Worm (Caenorhabditis elegans) whole organism, late embryonic: ENCODE results near the gene wapl-1.

Experiments
- C08G9.2 ChIP-seq: sonication (generic microtip); optimal IDR thresholded peaks from 2 replicates; lab custom pipeline; 2016; ENCODE audit warnings: mild to moderate bottlenecking, missing genetic modification characterization, moderate library complexity, missing compliant biosample characterization
- F13H6.1 ChIP-seq: sonication (generic microtip); optimal IDR thresholded peaks from 2 replicates; lab custom pipeline; 2016; ENCODE audit warnings: missing genetic modification characterization, missing compliant biosample characterization
- K09A11.1 ChIP-seq: sonication (generic microtip); optimal IDR thresholded peaks from 2 replicates; lab custom pipeline; 2017; ENCODE audit warnings: antibody characterized with exemption, mild to moderate bottlenecking, missing genetic modification characterization, missing compliant biosample characterization; ENCODE audit not compliant: insufficient read depth
- Y22D7AL.16 ChIP-seq: sonication (generic microtip); optimal IDR thresholded peaks from 2 replicates; lab custom pipeline; 2016; ENCODE audit warnings: missing genetic modification characterization, missing compliant biosample characterization
- ahr-1 ChIP-seq: sonication (generic microtip); optimal IDR thresholded peaks from 2 replicates; lab custom pipeline; 2016; ENCODE audit warnings: missing genetic modification characterization, missing compliant biosample characterization
- ama-1 ChIP-seq: fragments of 150-350 bp; optimal IDR thresholded peaks from 2 replicates; lab custom pipeline; 2014
- ceh-14 ChIP-seq: sonication (generic microtip); optimal IDR thresholded peaks from 2 replicates; lab custom pipeline; 2016; ENCODE audit warnings: missing genotype, missing genetic modification characterization, missing compliant biosample characterization
- ceh-18 ChIP-seq: sonication (generic microtip); optimal IDR thresholded peaks from 2 replicates; lab custom pipeline; 2016; ENCODE audit warnings: missing genetic modification characterization, missing compliant biosample characterization
- ceh-2 ChIP-seq: sonication (generic microtip); optimal IDR thresholded peaks from 2 replicates; lab custom pipeline; 2016; ENCODE audit warnings: missing genotype, missing genetic modification characterization, missing compliant biosample characterization
- ceh-22 ChIP-seq: sonication (generic microtip); optimal IDR thresholded peaks from 2 replicates; lab custom pipeline; 2017; ENCODE audit warnings: missing biosample characterization, missing genetic modification characterization
- ceh-24 ChIP-seq: sonication (generic microtip); optimal IDR thresholded peaks from 2 replicates; lab custom pipeline; 2016; ENCODE audit warnings: mild to moderate bottlenecking, missing genetic modification characterization, missing compliant biosample characterization
- ceh-30 ChIP-seq: fragments of 150-350 bp; optimal IDR thresholded peaks from 2 replicates; lab custom pipeline; 2014; ENCODE audit warnings: missing biosample characterization, missing genetic modification characterization
- ceh-31 ChIP-seq: sonication (generic microtip); optimal IDR thresholded peaks from 2 replicates; lab custom pipeline; 2016; ENCODE audit warnings: missing genetic modification characterization, missing compliant biosample characterization
- ceh-45 ChIP-seq: fragments of 200-800 bp; sonication (Bioruptor generic); IDR thresholded peaks from 2 replicates; pipeline ENCODE4 v1.3.6; 2022; ENCODE audit warnings: missing genetic modification reagents, missing genetic modification characterization, missing compliant biosample characterization
- ceh-48 ChIP-seq: sonication (generic microtip); optimal IDR thresholded peaks from 2 replicates; lab custom pipeline; 2016; ENCODE audit warnings: missing genetic modification characterization, inconsistent platforms, missing compliant biosample characterization
- ceh-6 ChIP-seq: fragments of 200-800 bp; sonication (Bioruptor generic); optimal IDR thresholded peaks from 2 replicates; lab custom pipeline; 2018; ENCODE audit warnings: mild to moderate bottlenecking, missing genetic modification characterization, missing compliant biosample characterization
- che-1 ChIP-seq: sonication (generic microtip); optimal IDR thresholded peaks from 2 replicates; lab custom pipeline; 2016; ENCODE audit warnings: mild to moderate bottlenecking, missing genetic modification characterization, missing compliant biosample characterization
- elt-2 ChIP-seq: sonication (generic microtip); optimal IDR thresholded peaks from 2 replicates; lab custom pipeline; 2016; ENCODE audit warnings: missing genetic modification reagents, missing genetic modification characterization, missing compliant biosample characterization
- ets-4 ChIP-seq: sonication (generic microtip); optimal IDR thresholded peaks from 2 replicates; lab custom pipeline; 2016; ENCODE audit warnings: missing genetic modification characterization, missing compliant biosample characterization
- fkh-6 ChIP-seq: sonication (generic microtip); optimal IDR thresholded peaks from 2 replicates; lab custom pipeline; 2016; ENCODE audit warnings: missing genetic modification characterization, missing compliant biosample characterization
- gmeb-2 ChIP-seq: sonication (generic microtip); optimal IDR thresholded peaks from 2 replicates; lab custom pipeline; 2016; ENCODE audit warnings: missing genetic modification characterization, inconsistent platforms, missing compliant biosample characterization
- lin-11 ChIP-seq: fragments of 200-800 bp; sonication (Bioruptor generic); optimal IDR thresholded peaks from 2 replicates; lab custom pipeline; 2018; ENCODE audit warnings: mild to moderate bottlenecking, missing genetic modification characterization, missing compliant biosample characterization
- nfya-1 ChIP-seq: sonication (generic microtip); optimal IDR thresholded peaks from 2 replicates; lab custom pipeline; 2017; ENCODE audit warnings: missing genetic modification characterization, mild to moderate bottlenecking, missing compliant biosample characterization, antibody characterized with exemption, moderate library complexity
- nhr-232 ChIP-seq: sonication (generic microtip); optimal IDR thresholded peaks from 2 replicates; lab custom pipeline; 2016; ENCODE audit warnings: missing genetic modification characterization, missing compliant biosample characterization
- pag-3 ChIP-seq: sonication (generic microtip); optimal IDR thresholded peaks from 2 replicates; lab custom pipeline; 2016; ENCODE audit warnings: missing compliant biosample characterization, missing genetic modification characterization, borderline replicate concordance
- pat-9 ChIP-seq: fragments of 200-800 bp; sonication (Bioruptor generic); optimal IDR thresholded peaks from 2 replicates; lab custom pipeline; 2018; ENCODE audit warnings: mild to moderate bottlenecking, missing genetic modification characterization, moderate library complexity, missing compliant biosample characterization
- pha-2 ChIP-seq: sonication (generic microtip); optimal IDR thresholded peaks from 2 replicates; lab custom pipeline; 2017; ENCODE audit warnings: mild to moderate bottlenecking, missing genetic modification characterization, missing compliant biosample characterization
- rnt-1 ChIP-seq: sonication (generic microtip); optimal IDR thresholded peaks from 2 replicates; lab custom pipeline; 2016; ENCODE audit warnings: missing genetic modification characterization, missing compliant biosample characterization
- sdc-2 ChIP-seq: sonication (generic microtip); optimal IDR thresholded peaks from 2 replicates; lab custom pipeline; 2016; ENCODE audit warnings: missing genotype, missing genetic modification characterization, missing compliant biosample characterization
- sox-2 ChIP-seq: fragments of 200-800 bp; sonication (Bioruptor generic); IDR thresholded peaks from 2 replicates; pipeline ENCODE4 v1.3.6; 2022; ENCODE audit warnings: missing genetic modification reagents, missing genetic modification characterization, missing compliant biosample characterization
- sox-4 ChIP-seq: sonication (generic microtip); optimal IDR thresholded peaks from 2 replicates; lab custom pipeline; 2017; ENCODE audit warnings: mild to moderate bottlenecking, missing genetic modification characterization, inconsistent platforms, missing compliant biosample characterization
- syd-9 ChIP-seq: sonication (generic microtip); optimal IDR thresholded peaks from 2 replicates; lab custom pipeline; 2016; ENCODE audit warnings: mild to moderate bottlenecking, missing genetic modification characterization, moderate library complexity, missing compliant biosample characterization
- tbx-7 ChIP-seq: sonication (generic microtip); optimal IDR thresholded peaks from 2 replicates; lab custom pipeline; 2016; ENCODE audit warnings: missing genotype, missing genetic modification characterization, missing compliant biosample characterization
- ttx-3 ChIP-seq: sonication (generic microtip); optimal IDR thresholded peaks from 2 replicates; lab custom pipeline; 2016; ENCODE audit warnings: missing genetic modification reagents, missing genetic modification characterization, missing compliant biosample characterization
- unc-55 ChIP-seq: sonication (generic microtip); optimal IDR thresholded peaks from 2 replicates; lab custom pipeline; 2017; ENCODE audit warnings: missing biosample characterization, missing genetic modification reagents, missing genetic modification characterization
- zip-5 ChIP-seq: sonication (generic microtip); optimal IDR thresholded peaks from 2 replicates; lab custom pipeline; 2016; ENCODE audit warnings: missing genetic modification characterization, missing compliant biosample characterization
- ztf-16 ChIP-seq: sonication (generic microtip); optimal IDR thresholded peaks from 2 replicates; lab custom pipeline; 2017; ENCODE audit warnings: missing genetic modification characterization, missing compliant biosample characterization

The wapl-1 gene

ce11 chrIV:4398890-4399289 is 46.6 kb downstream of the wapl-1 start:
- peak; percentile 41 for TF ChIP-seq nfya-1 (tag; lab: Kevin White, UChicago)
- no peak for TF ChIP-seq syd-9 (tag; lab: Kevin White, UChicago)
- TF ChIP-seq ceh-30 (tag; lab: Kevin White, UChicago), result no peak
- TF ChIP-seq K09A11.1, result no peak
- no peak for TF ChIP-seq pat-9 (tag; lab: Kevin White, UChicago)

DNA sequence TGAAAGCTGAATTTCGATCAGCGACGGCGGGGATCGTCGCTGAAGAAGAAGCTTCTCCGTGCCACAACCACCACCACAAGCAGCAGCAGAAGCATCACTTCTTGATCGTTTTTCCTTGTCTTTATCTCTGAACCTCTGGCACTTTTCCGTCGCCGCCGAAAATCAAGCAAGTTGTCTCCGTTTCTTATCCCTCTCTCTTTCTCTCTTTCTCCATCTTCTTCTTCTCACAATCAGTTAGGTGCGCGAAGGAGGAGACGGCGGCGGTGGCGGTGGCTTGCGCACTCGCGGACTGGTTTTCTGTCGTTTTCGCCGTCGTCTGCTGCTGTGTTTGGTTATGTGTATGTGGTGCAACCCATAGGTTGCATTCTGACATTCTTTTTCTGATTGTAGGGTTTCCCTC is 47.1 kb downstream of the wapl-1 start:
- TF ChIP-seq tbx-7 (tag; lab: Kevin White, UChicago) (no peak), pha-2 (no peak), nhr-232 (tag; lab: Kevin White, UChicago) (no peak), ahr-1 (no peak), Y22D7AL.16 (tag; lab: Kevin White, UChicago) (no peak), ceh-6 (GFP tag; lab: Kevin White, UChicago) (no peak), ztf-16 (tag; lab: Kevin White, UChicago) (no peak), ceh-31 (tag; lab: Kevin White, UChicago) (peak; percentile 26), nfya-1 (tag; lab: Kevin White, UChicago) (peak; percentile 13), fkh-6 (no peak), zip-5 (no peak), ceh-48 (tag; lab: Kevin White, UChicago) (no peak), ttx-3 (tag; lab: Kevin White, UChicago) (no peak), rnt-1 (tag; lab: Kevin White, UChicago) (peak; percentile 54), elt-2 (tag; lab: Kevin White, UChicago) (peak; percentile 28), che-1 (tag; lab: Kevin White, UChicago) (peak; percentile 19), pag-3 (tag; lab: Kevin White, UChicago) (no peak), ceh-2 (no peak), ceh-14 (no peak), F13H6.1 (tag; lab: Kevin White, UChicago) (peak; percentile 15), sdc-2 (tag; lab: Kevin White, UChicago) (peak; percentile 5), C08G9.2 (tag; lab: Kevin White, UChicago) (no peak), K09A11.1 (no peak), unc-55 (peak; percentile 37), ceh-18 (peak; percentile 2), ceh-45 (GFP tag; lab: Robert Waterston, UW) (no peak), syd-9 (tag; lab: Kevin White, UChicago) (no peak), ets-4 (tag; lab: Kevin White, UChicago) (no peak)

DNA sequence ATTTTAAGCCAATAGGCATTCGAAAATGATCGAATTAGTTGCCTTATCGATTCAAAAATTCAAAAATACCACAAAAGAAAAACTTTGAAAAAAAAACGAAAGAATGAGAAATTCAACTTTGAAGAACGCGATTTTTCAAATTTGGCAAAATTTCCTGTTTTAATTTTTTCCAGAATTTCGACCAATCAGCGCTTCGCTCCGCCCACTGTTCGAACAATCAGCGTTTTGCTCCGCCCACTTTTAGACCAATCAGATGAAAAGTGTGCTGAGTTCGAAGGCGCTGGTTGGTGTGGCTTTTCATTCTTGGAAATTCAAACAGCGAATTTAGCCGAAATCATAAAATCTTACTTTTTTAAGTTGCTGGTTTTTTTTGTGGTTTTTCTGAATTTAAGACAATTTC is 48.0 kb downstream of the wapl-1 start:
- TF ChIP-seq ceh-24 (tag; lab: Kevin White, UChicago) (no peak), ama-1 (lab: Kevin White, UChicago) (no peak), lin-11 (tag; lab: Kevin White, UChicago) (no peak), nfya-1 (tag; lab: Kevin White, UChicago) (peak; percentile 85)
- TF ChIP-seq, all 69 proteins: peak for 1

- no peak for TF ChIP-seq sox-2 (GFP tag; lab: Robert Waterston, UW)
- no peak for TF ChIP-seq ceh-14
- TF ChIP-seq nhr-232 (tag; lab: Kevin White, UChicago), result no peak
- TF ChIP-seq ets-4 (tag; lab: Kevin White, UChicago), result no peak
- no peak for TF ChIP-seq elt-2 (tag; lab: Kevin White, UChicago)
- no peak for TF ChIP-seq gmeb-2 (tag; lab: Kevin White, UChicago)
- no peak for TF ChIP-seq syd-9 (tag; lab: Kevin White, UChicago)
- no peak for TF ChIP-seq sox-4
- no peak for TF ChIP-seq ceh-48 (tag; lab: Kevin White, UChicago)
- no peak for TF ChIP-seq K09A11.1
- TF ChIP-seq ceh-22 (tag; lab: Kevin White, UChicago), result no peak
These were observed 48.4 kb downstream of the wapl-1 start for ce11 chrIV:4397111-4397510.
